Worm (Caenorhabditis elegans) whole organism, L2 larva: ENCODE measurements around the gene tbc-12.
A peak's percentile ranks its signal among the peaks of the same experiment; 100 is the strongest.

Experiments used
- C34F6.9 ChIP-seq: fragments of 150-350 bp; optimal IDR thresholded peaks from 2 replicates; lab custom pipeline; 2014; ENCODE audit warnings: missing biosample characterization, missing genetic modification characterization
- F13H6.1 ChIP-seq: sonication (generic microtip); optimal IDR thresholded peaks from 2 replicates; lab custom pipeline; 2016; ENCODE audit warnings: missing genetic modification characterization, missing compliant biosample characterization
- R02D3.7 ChIP-seq: fragments of 150-350 bp; optimal IDR thresholded peaks from 2 replicates; lab custom pipeline; 2014; ENCODE audit warnings: missing biosample characterization, missing genetic modification characterization
- Y55F3AM.14 ChIP-seq: fragments of 200-800 bp; sonication (Bioruptor generic); optimal IDR thresholded peaks from 2 replicates; lab custom pipeline; 2018; ENCODE audit warnings: mild to moderate bottlenecking, missing genetic modification characterization, missing compliant biosample characterization
- alr-1 ChIP-seq: fragments of 150-350 bp; optimal IDR thresholded peaks from 2 replicates; lab custom pipeline; 2014; ENCODE audit warnings: missing biosample characterization, missing genetic modification characterization
- aly-2 ChIP-seq: fragments of 150-350 bp; optimal IDR thresholded peaks from 2 replicates; lab custom pipeline; 2014; ENCODE audit warnings: missing biosample characterization, missing genetic modification characterization
- ama-1 ChIP-seq: fragments of 150-350 bp; optimal IDR thresholded peaks from 2 replicates; lab custom pipeline; 2018; ENCODE audit warnings: inconsistent platforms
- blmp-1 ChIP-seq: sonication (generic microtip); optimal IDR thresholded peaks from 2 replicates; lab custom pipeline; 2017; ENCODE audit warnings: missing genetic modification characterization, mild to moderate bottlenecking, missing compliant biosample characterization, antibody characterized with exemption, moderate library complexity; ENCODE audit not compliant: insufficient read depth
- ceh-16 ChIP-seq: fragments of 150-350 bp; optimal IDR thresholded peaks from 2 replicates; lab custom pipeline; 2014; ENCODE audit warnings: missing biosample characterization, missing genetic modification characterization
- ceh-82 ChIP-seq: fragments of 150-350 bp; optimal IDR thresholded peaks from 2 replicates; lab custom pipeline; 2014; ENCODE audit warnings: missing biosample characterization, missing genetic modification characterization
- crh-2 ChIP-seq: sonication (generic microtip); optimal IDR thresholded peaks from 2 replicates; lab custom pipeline; 2017; ENCODE audit warnings: missing biosample characterization, missing genetic modification characterization
- dmd-4 ChIP-seq: sonication (generic microtip); optimal IDR thresholded peaks from 2 replicates; lab custom pipeline; 2017; ENCODE audit warnings: missing biosample characterization, missing genetic modification characterization
- egl-27 ChIP-seq: sonication (generic microtip); optimal IDR thresholded peaks from 3 replicates; lab custom pipeline; 2017; ENCODE audit warnings: missing biosample characterization, missing genetic modification reagents, missing genetic modification characterization
- elt-3 ChIP-seq: sonication (generic microtip); optimal IDR thresholded peaks from 2 replicates; lab custom pipeline; 2017; ENCODE audit warnings: missing biosample characterization, missing genetic modification characterization
- fos-1 ChIP-seq: fragments of 150-350 bp; optimal IDR thresholded peaks from 2 replicates; lab custom pipeline; 2014; ENCODE audit warnings: missing biosample characterization, missing genetic modification characterization
- gmeb-1 ChIP-seq: fragments of 150-350 bp; optimal IDR thresholded peaks from 2 replicates; lab custom pipeline; 2014; ENCODE audit warnings: missing biosample characterization, missing genetic modification characterization
- lin-11 ChIP-seq: fragments of 150-350 bp; sonication (generic microtip); optimal IDR thresholded peaks from 2 replicates; lab custom pipeline; 2014; ENCODE audit warnings: missing biosample characterization, missing genetic modification characterization, inconsistent platforms, mixed read lengths
- lin-13 ChIP-seq: fragments of 150-350 bp; optimal IDR thresholded peaks from 2 replicates; lab custom pipeline; 2014; ENCODE audit warnings: missing biosample characterization, missing genetic modification reagents, missing genetic modification characterization
- lin-39 ChIP-seq: fragments of 150-350 bp; optimal IDR thresholded peaks from 2 replicates; lab custom pipeline; 2014; ENCODE audit warnings: missing biosample characterization, missing genetic modification reagents, missing genetic modification characterization
- mab-5 ChIP-seq: fragments of 150-350 bp; optimal IDR thresholded peaks from 2 replicates; lab custom pipeline; 2014; ENCODE audit warnings: missing biosample characterization, missing genetic modification characterization
- mbf-1 ChIP-seq: sonication (generic microtip); optimal IDR thresholded peaks from 2 replicates; lab custom pipeline; 2017; ENCODE audit warnings: missing biosample characterization, missing genetic modification characterization
- mdl-1 ChIP-seq, 2 experiments: fragments of 150-350 bp in 1 of 2; sonication (generic microtip) in 1 of 2; optimal IDR thresholded peaks; 2 replicates each; lab custom pipeline; 2017; ENCODE audit warnings: missing biosample characterization in 2 of 2, missing genetic modification characterization in 2 of 2
- nhr-10 ChIP-seq: sonication (generic microtip); optimal IDR thresholded peaks from 2 replicates; lab custom pipeline; 2017; ENCODE audit warnings: missing biosample characterization, missing genetic modification characterization
- nhr-11 ChIP-seq: fragments of 150-350 bp; optimal IDR thresholded peaks from 2 replicates; lab custom pipeline; 2014; ENCODE audit warnings: missing biosample characterization, missing genetic modification characterization
- nhr-12 ChIP-seq: fragments of 150-350 bp; optimal IDR thresholded peaks from 2 replicates; lab custom pipeline; 2014; ENCODE audit warnings: missing biosample characterization, missing genetic modification characterization
- nhr-129 ChIP-seq: fragments of 150-350 bp; optimal IDR thresholded peaks from 2 replicates; lab custom pipeline; 2014; ENCODE audit warnings: missing biosample characterization, missing genetic modification characterization
- nhr-21 ChIP-seq: fragments of 150-350 bp; optimal IDR thresholded peaks from 2 replicates; lab custom pipeline; 2014; ENCODE audit warnings: missing biosample characterization, missing genetic modification characterization
- nhr-23 ChIP-seq: fragments of 150-350 bp; optimal IDR thresholded peaks from 2 replicates; lab custom pipeline; 2014; ENCODE audit warnings: missing biosample characterization, missing genetic modification reagents, missing genetic modification characterization
- nhr-237 ChIP-seq: fragments of 150-350 bp; optimal IDR thresholded peaks from 2 replicates; lab custom pipeline; 2014; ENCODE audit warnings: missing biosample characterization, missing genetic modification characterization
- nhr-25 ChIP-seq: fragments of 150-350 bp; sonication (generic microtip); optimal IDR thresholded peaks from 3 replicates; lab custom pipeline; 2014; ENCODE audit warnings: missing biosample characterization, missing genetic modification characterization
- nhr-6 ChIP-seq: fragments of 150-350 bp; optimal IDR thresholded peaks from 2 replicates; lab custom pipeline; 2014; ENCODE audit warnings: missing biosample characterization, missing genetic modification characterization
- nhr-77 ChIP-seq: fragments of 150-350 bp; optimal IDR thresholded peaks from 2 replicates; lab custom pipeline; 2014; ENCODE audit warnings: missing biosample characterization, missing genetic modification characterization
- peb-1 ChIP-seq: fragments of 150-350 bp; optimal IDR thresholded peaks from 2 replicates; lab custom pipeline; 2014; ENCODE audit warnings: missing biosample characterization, missing genetic modification characterization
- sem-4 ChIP-seq: fragments of 150-350 bp; optimal IDR thresholded peaks from 2 replicates; lab custom pipeline; 2014; ENCODE audit warnings: missing biosample characterization, missing genetic modification reagents, missing genetic modification characterization
- skn-1 ChIP-seq: sonication (generic microtip); optimal IDR thresholded peaks from 2 replicates; lab custom pipeline; 2017; ENCODE audit warnings: missing biosample characterization, missing genetic modification characterization
- sma-3 ChIP-seq: sonication (generic microtip); optimal IDR thresholded peaks from 2 replicates; lab custom pipeline; 2016; ENCODE audit warnings: missing genetic modification reagents, missing genetic modification characterization, missing compliant biosample characterization
- sma-9 ChIP-seq, 2 experiments: fragments of 150-350 bp in 1 of 2; sonication (generic microtip) in 1 of 2; optimal IDR thresholded peaks; 2 replicates each; lab custom pipeline; 2014 to 2016; ENCODE audit warnings: missing genetic modification characterization in 2 of 2, mild to moderate bottlenecking in 1 of 2, missing biosample characterization in 1 of 2, missing compliant biosample characterization in 1 of 2, missing genetic modification reagents in 1 of 2, moderate library complexity in 1 of 2
- snpc-4 ChIP-seq: fragments of 150-350 bp; optimal IDR thresholded peaks from 2 replicates; lab custom pipeline; 2014; ENCODE audit warnings: missing biosample characterization, missing genetic modification characterization
- unc-39 ChIP-seq: fragments of 150-350 bp; optimal IDR thresholded peaks from 2 replicates; lab custom pipeline; 2014; ENCODE audit warnings: missing biosample characterization, missing genetic modification characterization
- unc-55 ChIP-seq: fragments of 150-350 bp; sonication (generic microtip); optimal IDR thresholded peaks from 3 replicates; lab custom pipeline; 2014; ENCODE audit warnings: missing biosample characterization, missing genetic modification reagents, missing genetic modification characterization
- unc-62 ChIP-seq: fragments of 150-350 bp; optimal IDR thresholded peaks from 2 replicates; lab custom pipeline; 2014; ENCODE audit warnings: missing biosample characterization, missing genetic modification reagents, missing genetic modification characterization
- ztf-1 ChIP-seq: fragments of 200-800 bp; sonication (Bioruptor generic); conservative IDR thresholded peaks from 2 replicates; pipeline ENCODE4 v1.3.6; 2022; ENCODE audit warnings: missing genetic modification characterization, missing compliant biosample characterization
- ztf-11 ChIP-seq: sonication (generic microtip); optimal IDR thresholded peaks from 2 replicates; lab custom pipeline; 2017; ENCODE audit warnings: missing biosample characterization, missing genetic modification characterization
- ztf-4 ChIP-seq: fragments of 150-350 bp; optimal IDR thresholded peaks from 2 replicates; lab custom pipeline; 2014; ENCODE audit warnings: missing biosample characterization, missing genetic modification characterization

Gene tbc-12

DNA sequence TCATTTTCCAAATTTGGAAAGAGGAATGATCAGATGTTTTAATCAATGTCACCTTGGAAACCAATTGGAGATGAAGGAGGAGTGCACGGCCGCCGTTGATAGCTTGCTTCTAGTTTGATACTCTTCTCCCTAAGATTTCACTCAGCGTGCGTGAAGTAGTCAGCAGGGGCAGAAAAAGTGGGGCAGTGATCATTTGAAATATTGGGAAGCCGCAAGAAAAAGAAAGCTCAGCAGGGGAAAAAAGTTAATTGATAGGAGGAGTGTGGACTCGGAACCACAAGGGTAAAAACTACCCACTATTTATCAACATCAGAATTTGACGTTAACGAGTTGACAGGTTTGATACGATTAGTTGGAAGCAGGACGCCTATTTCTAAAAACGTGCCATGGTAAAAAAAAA lies 23.8 kb downstream of the tbc-12 start, which contains the start of gene K02E10.7:
K02E10.7 (minus strand) TSS at position 101 of the 400 bp plus-strand sequence.
- TF ChIP-seq ztf-1 (GFP tag; lab: Robert Waterston, UW) (no peak), crh-2 (no peak), ceh-16 (tag; lab: Kevin White, UChicago) (no peak), sma-9 (GFP tag; optimal IDR thresholded peaks at IDR 0.05; lab: Kevin White, UChicago) (no peak), sma-9 (tag; optimal IDR thresholded peaks at IDR 0.05; lab: Kevin White, UChicago) (no peak), R02D3.7 (tag; lab: Kevin White, UChicago) (no peak), lin-13 (GFP tag; lab: Kevin White, UChicago) (no peak), mab-5 (tag; lab: Kevin White, UChicago) (no peak), snpc-4 (tag; lab: Kevin White, UChicago) (no peak), nhr-23 (tag; lab: Kevin White, UChicago) (no peak), nhr-77 (tag; lab: Kevin White, UChicago) (no peak), ama-1 (no peak), blmp-1 (tag; lab: Kevin White, UChicago) (no peak), F13H6.1 (tag; lab: Kevin White, UChicago) (no peak), nhr-6 (no peak), nhr-21 (tag; lab: Kevin White, UChicago) (no peak)

DNA sequence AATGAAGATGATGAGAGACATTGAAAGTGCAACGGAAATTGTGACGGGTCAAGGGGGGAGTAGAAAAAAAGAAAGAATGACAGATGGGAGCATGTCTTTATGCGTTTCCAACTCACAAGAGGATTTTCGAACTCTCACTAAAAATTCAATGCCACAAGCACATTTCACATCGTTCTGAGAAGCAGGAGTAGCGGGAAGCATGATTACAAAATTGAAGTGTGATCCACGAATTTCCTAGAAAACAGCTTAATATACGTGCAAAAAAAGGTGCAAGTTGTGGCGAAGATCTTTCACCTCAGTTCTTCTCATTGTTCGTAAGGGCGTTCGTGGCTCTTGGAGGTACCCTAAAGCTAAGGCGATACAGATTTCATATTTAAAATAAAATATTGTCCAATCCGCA lies 25.5 kb downstream of the tbc-12 start:
- TF ChIP-seq ceh-16 (tag; lab: Kevin White, UChicago) (no peak), unc-39 (no peak)

DNA sequence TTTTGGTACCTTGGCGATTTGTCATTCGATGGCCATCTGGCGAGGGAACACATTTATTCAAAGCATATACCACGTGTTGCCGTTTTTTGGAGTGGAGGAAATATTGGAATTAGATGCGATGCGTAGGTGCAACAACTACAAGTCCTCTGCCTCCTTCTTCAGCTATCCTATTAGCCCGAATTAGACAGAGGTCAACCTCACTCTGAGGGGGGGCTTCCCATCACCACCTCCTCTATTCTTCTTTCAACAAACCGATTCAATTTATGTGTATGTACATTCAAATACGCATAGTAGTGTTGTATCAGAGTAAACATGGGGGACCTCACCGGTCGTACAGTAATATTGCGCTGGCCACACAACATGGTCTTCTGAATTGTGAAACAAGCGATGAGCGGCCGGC lies 34.4 kb downstream of the tbc-12 start:
- TF ChIP-seq aly-2 = no peak
- TF ChIP-seq nhr-12 (tag; lab: Kevin White, UChicago) = no peak
- no peak for TF ChIP-seq gmeb-1 (tag; lab: Kevin White, UChicago)
- no peak for TF ChIP-seq nhr-77 (tag; lab: Kevin White, UChicago)
- TF ChIP-seq ceh-82 (tag; lab: Kevin White, UChicago) = no peak
- TF ChIP-seq Y55F3AM.14 (GFP tag; lab: Kevin White, UChicago) = no peak
- no peak for TF ChIP-seq nhr-237 (tag; lab: Kevin White, UChicago)
- TF ChIP-seq mbf-1 (tag; lab: Kevin White, UChicago) = no peak
- no peak for TF ChIP-seq R02D3.7 (tag; lab: Kevin White, UChicago)

DNA sequence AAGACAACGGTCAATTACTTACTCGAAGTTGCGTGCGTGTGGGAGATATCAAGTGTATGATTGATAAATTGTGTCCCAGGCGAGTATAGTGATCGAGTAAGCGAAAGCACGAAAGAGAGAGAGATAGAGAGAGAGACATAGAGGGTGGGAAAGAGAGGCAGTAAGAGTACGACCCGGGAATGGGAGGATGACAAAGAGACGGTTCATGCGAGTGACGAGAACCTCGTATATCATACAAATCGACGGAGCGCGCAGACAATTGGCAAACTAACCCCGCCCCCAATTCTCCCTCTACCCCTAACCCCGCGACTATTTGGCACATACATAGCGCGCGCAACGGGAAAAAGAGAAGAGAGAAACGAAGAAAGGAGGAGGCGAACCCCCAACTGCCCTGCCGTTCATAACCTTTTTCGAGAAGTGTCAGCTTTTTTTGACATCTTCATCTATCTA lies 36.4 kb downstream of the tbc-12 start, which contains the start of gene rabr-1:
rabr-1 (plus strand) TSS at position 316 of the 450 bp plus-strand sequence.
- TF ChIP-seq skn-1 = no peak
- TF ChIP-seq egl-27 (tag; lab: Kevin White, UChicago) = peak; percentile 59
- TF ChIP-seq C34F6.9 (tag; lab: Kevin White, UChicago) = peak; percentile 30
- TF ChIP-seq alr-1 (tag; lab: Kevin White, UChicago) = no peak
- no peak for TF ChIP-seq unc-62 (GFP tag; lab: Kevin White, UChicago)
- TF ChIP-seq elt-3 = no peak
- no peak for TF ChIP-seq mdl-1 (tag; optimal IDR thresholded peaks at IDR 0.05; lab: Kevin White, UChicago)
- TF ChIP-seq ztf-11 (tag; lab: Kevin White, UChicago) = no peak
- TF ChIP-seq nhr-25 = peak; percentile 61
- TF ChIP-seq ceh-82 (tag; lab: Kevin White, UChicago) = no peak
- peak; percentile 51 for TF ChIP-seq nhr-21 (tag; lab: Kevin White, UChicago)
- TF ChIP-seq R02D3.7 (tag; lab: Kevin White, UChicago) = no peak
- TF ChIP-seq sma-3 (GFP tag; lab: Kevin White, UChicago) = peak; percentile 68
- peak; percentile 55 for TF ChIP-seq fos-1
- no peak for TF ChIP-seq nhr-12 (tag; lab: Kevin White, UChicago)
- no peak for TF ChIP-seq ztf-4 (tag; lab: Kevin White, UChicago)
- peak; percentile 69 for TF ChIP-seq sma-9 (GFP tag; optimal IDR thresholded peaks at IDR 0.05; lab: Kevin White, UChicago)
- no peak for TF ChIP-seq sma-9 (tag; optimal IDR thresholded peaks at IDR 0.05; lab: Kevin White, UChicago)
- peak; percentile 3 for TF ChIP-seq gmeb-1 (tag; lab: Kevin White, UChicago)
- no peak for TF ChIP-seq sem-4 (tag; lab: Kevin White, UChicago)
- TF ChIP-seq mab-5 (tag; lab: Kevin White, UChicago) = no peak
- TF ChIP-seq nhr-129 (tag; lab: Kevin White, UChicago) = peak; percentile 72
- no peak for TF ChIP-seq nhr-77 (tag; lab: Kevin White, UChicago)
- TF ChIP-seq crh-2 = no peak
- no peak for TF ChIP-seq unc-39
- peak; percentile 40 for TF ChIP-seq nhr-6
- TF ChIP-seq nhr-11 (tag; lab: Kevin White, UChicago) = no peak
- no peak for TF ChIP-seq Y55F3AM.14 (GFP tag; lab: Kevin White, UChicago)
- TF ChIP-seq lin-13 (GFP tag; lab: Kevin White, UChicago) = peak; percentile 11
- TF ChIP-seq nhr-23 (tag; lab: Kevin White, UChicago) = no peak
- TF ChIP-seq blmp-1 (tag; lab: Kevin White, UChicago) = peak; percentile 82
- TF ChIP-seq peb-1 (tag; lab: Kevin White, UChicago) = no peak
- TF ChIP-seq lin-11 (tag; lab: Kevin White, UChicago) = no peak
- TF ChIP-seq ama-1 = no peak
- TF ChIP-seq lin-39 (tag; lab: Kevin White, UChicago) = no peak
- TF ChIP-seq ztf-1 (GFP tag; lab: Robert Waterston, UW) = no peak
- no peak for TF ChIP-seq mbf-1 (tag; lab: Kevin White, UChicago)
- no peak for TF ChIP-seq dmd-4 (tag; lab: Kevin White, UChicago)
- TF ChIP-seq aly-2 = no peak
- TF ChIP-seq nhr-10 (tag; lab: Kevin White, UChicago) = no peak
- TF ChIP-seq unc-55 = no peak
